Worm (Caenorhabditis elegans) whole organism, late embryonic: ENCODE measurements around the gene npr-40.
"Not testable (repeated sequence)": the region's sequence is repeated elsewhere in the genome, so short reads cannot be mapped to it uniquely, and the experiment has no call there.

Experiments used
- C38D4.7 ChIP-seq: fragments of 200-800 bp; sonication (Bioruptor generic); optimal IDR thresholded peaks from 2 replicates; lab custom pipeline; 2018; ENCODE audit warnings: mild to moderate bottlenecking, missing genetic modification characterization, moderate library complexity, missing compliant biosample characterization
- Y22D7AL.16 ChIP-seq: sonication (generic microtip); optimal IDR thresholded peaks from 2 replicates; lab custom pipeline; 2016; ENCODE audit warnings: missing genetic modification characterization, missing compliant biosample characterization
- ama-1 ChIP-seq: fragments of 150-350 bp; optimal IDR thresholded peaks from 2 replicates; lab custom pipeline; 2014
- ceh-14 ChIP-seq: sonication (generic microtip); optimal IDR thresholded peaks from 2 replicates; lab custom pipeline; 2016; ENCODE audit warnings: missing genotype, missing genetic modification characterization, missing compliant biosample characterization
- ceh-18 ChIP-seq: sonication (generic microtip); optimal IDR thresholded peaks from 2 replicates; lab custom pipeline; 2016; ENCODE audit warnings: missing genetic modification characterization, missing compliant biosample characterization
- ceh-22 ChIP-seq: sonication (generic microtip); optimal IDR thresholded peaks from 2 replicates; lab custom pipeline; 2017; ENCODE audit warnings: missing biosample characterization, missing genetic modification characterization
- ceh-31 ChIP-seq: sonication (generic microtip); optimal IDR thresholded peaks from 2 replicates; lab custom pipeline; 2016; ENCODE audit warnings: missing genetic modification characterization, missing compliant biosample characterization
- ceh-34 ChIP-seq: sonication (generic microtip); optimal IDR thresholded peaks from 2 replicates; lab custom pipeline; 2016; ENCODE audit warnings: mild to moderate bottlenecking, missing genetic modification characterization, missing compliant biosample characterization
- ceh-45 ChIP-seq: fragments of 200-800 bp; sonication (Bioruptor generic); IDR thresholded peaks from 2 replicates; pipeline ENCODE4 v1.3.6; 2022; ENCODE audit warnings: missing genetic modification reagents, missing genetic modification characterization, missing compliant biosample characterization
- ceh-6 ChIP-seq: fragments of 200-800 bp; sonication (Bioruptor generic); optimal IDR thresholded peaks from 2 replicates; lab custom pipeline; 2018; ENCODE audit warnings: mild to moderate bottlenecking, missing genetic modification characterization, missing compliant biosample characterization
- ceh-9 ChIP-seq: sonication (generic microtip); optimal IDR thresholded peaks from 2 replicates; lab custom pipeline; 2016; ENCODE audit warnings: mild to moderate bottlenecking, missing genetic modification characterization, inconsistent platforms, missing compliant biosample characterization
- dmd-4 ChIP-seq: sonication (generic microtip); optimal IDR thresholded peaks from 2 replicates; lab custom pipeline; 2016; ENCODE audit warnings: borderline replicate concordance, missing genetic modification characterization, missing compliant biosample characterization
- gmeb-2 ChIP-seq: sonication (generic microtip); optimal IDR thresholded peaks from 2 replicates; lab custom pipeline; 2016; ENCODE audit warnings: missing genetic modification characterization, inconsistent platforms, missing compliant biosample characterization
- hlh-8 ChIP-seq: sonication (generic microtip); optimal IDR thresholded peaks from 2 replicates; lab custom pipeline; 2016; ENCODE audit warnings: missing genotype, missing genetic modification characterization, missing compliant biosample characterization
- lin-11 ChIP-seq: fragments of 200-800 bp; sonication (Bioruptor generic); optimal IDR thresholded peaks from 2 replicates; lab custom pipeline; 2018; ENCODE audit warnings: mild to moderate bottlenecking, missing genetic modification characterization, missing compliant biosample characterization
- mec-3 ChIP-seq: sonication (generic microtip); optimal IDR thresholded peaks from 2 replicates; lab custom pipeline; 2016; ENCODE audit warnings: borderline replicate concordance, missing genetic modification characterization, missing compliant biosample characterization
- nhr-11 ChIP-seq: fragments of 150-350 bp; optimal IDR thresholded peaks from 2 replicates; lab custom pipeline; 2014; ENCODE audit warnings: missing biosample characterization, missing genetic modification characterization
- npax-4 ChIP-seq: sonication (generic microtip); optimal IDR thresholded peaks from 2 replicates; lab custom pipeline; 2016; ENCODE audit warnings: missing genetic modification characterization, missing compliant biosample characterization
- pat-9 ChIP-seq: fragments of 200-800 bp; sonication (Bioruptor generic); optimal IDR thresholded peaks from 2 replicates; lab custom pipeline; 2018; ENCODE audit warnings: mild to moderate bottlenecking, missing genetic modification characterization, moderate library complexity, missing compliant biosample characterization
- pax-1 ChIP-seq: fragments of 150-350 bp; optimal IDR thresholded peaks from 2 replicates; lab custom pipeline; 2014; ENCODE audit warnings: missing biosample characterization, missing genetic modification characterization
- pros-1 ChIP-seq: fragments of 150-350 bp; optimal IDR thresholded peaks from 2 replicates; lab custom pipeline; 2014; ENCODE audit warnings: missing biosample characterization, missing genetic modification reagents, missing genetic modification characterization
- sdc-2 ChIP-seq: sonication (generic microtip); optimal IDR thresholded peaks from 2 replicates; lab custom pipeline; 2016; ENCODE audit warnings: missing genotype, missing genetic modification characterization, missing compliant biosample characterization
- sox-4 ChIP-seq: sonication (generic microtip); optimal IDR thresholded peaks from 2 replicates; lab custom pipeline; 2017; ENCODE audit warnings: mild to moderate bottlenecking, missing genetic modification characterization, inconsistent platforms, missing compliant biosample characterization
- syd-9 ChIP-seq: sonication (generic microtip); optimal IDR thresholded peaks from 2 replicates; lab custom pipeline; 2016; ENCODE audit warnings: mild to moderate bottlenecking, missing genetic modification characterization, moderate library complexity, missing compliant biosample characterization
- ttx-3 ChIP-seq: sonication (generic microtip); optimal IDR thresholded peaks from 2 replicates; lab custom pipeline; 2016; ENCODE audit warnings: missing genetic modification reagents, missing genetic modification characterization, missing compliant biosample characterization
- unc-42 ChIP-seq: sonication (generic microtip); optimal IDR thresholded peaks from 2 replicates; lab custom pipeline; 2016; ENCODE audit warnings: missing genotype, missing genetic modification characterization, missing compliant biosample characterization
- unc-55 ChIP-seq: sonication (generic microtip); optimal IDR thresholded peaks from 2 replicates; lab custom pipeline; 2017; ENCODE audit warnings: missing biosample characterization, missing genetic modification reagents, missing genetic modification characterization
- ztf-16 ChIP-seq: sonication (generic microtip); optimal IDR thresholded peaks from 2 replicates; lab custom pipeline; 2017; ENCODE audit warnings: missing genetic modification characterization, missing compliant biosample characterization

Gene npr-40

DNA sequence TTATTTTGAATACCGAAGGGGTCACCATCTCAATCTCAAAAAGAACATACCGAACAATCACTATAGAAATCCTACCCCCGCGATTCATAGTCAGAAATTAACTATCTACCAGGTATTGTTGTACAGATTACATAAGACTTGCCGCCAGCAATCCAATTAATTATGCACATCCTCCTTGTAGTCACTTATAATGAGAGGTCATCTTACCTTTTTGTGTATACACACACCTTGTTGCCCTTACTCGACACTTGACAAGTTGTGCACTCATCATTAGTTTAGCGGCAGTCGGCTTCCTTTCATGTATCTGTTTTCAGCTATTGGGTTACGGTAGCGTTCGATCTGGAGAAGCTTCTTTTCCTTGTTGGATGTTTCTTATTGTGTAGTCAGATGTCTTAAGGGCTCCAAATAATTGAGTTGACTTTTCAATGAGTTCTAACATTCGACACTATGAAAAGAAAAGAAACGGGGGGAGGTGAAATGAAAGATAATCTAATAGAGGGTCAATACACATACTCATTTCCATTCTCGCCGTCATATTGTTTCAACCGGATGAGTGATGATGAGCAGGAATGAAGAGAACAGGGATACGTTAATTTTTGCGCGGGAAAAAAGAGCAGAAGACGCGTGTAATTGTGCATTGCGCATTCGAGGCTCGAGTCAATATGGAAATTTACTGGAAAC is 40.9 kb downstream of the npr-40 start:
- TF ChIP-seq ceh-14 (tag; lab: Kevin White, UChicago), result no peak
- TF ChIP-seq unc-42 (tag; lab: Kevin White, UChicago), result peak; percentile 76

DNA sequence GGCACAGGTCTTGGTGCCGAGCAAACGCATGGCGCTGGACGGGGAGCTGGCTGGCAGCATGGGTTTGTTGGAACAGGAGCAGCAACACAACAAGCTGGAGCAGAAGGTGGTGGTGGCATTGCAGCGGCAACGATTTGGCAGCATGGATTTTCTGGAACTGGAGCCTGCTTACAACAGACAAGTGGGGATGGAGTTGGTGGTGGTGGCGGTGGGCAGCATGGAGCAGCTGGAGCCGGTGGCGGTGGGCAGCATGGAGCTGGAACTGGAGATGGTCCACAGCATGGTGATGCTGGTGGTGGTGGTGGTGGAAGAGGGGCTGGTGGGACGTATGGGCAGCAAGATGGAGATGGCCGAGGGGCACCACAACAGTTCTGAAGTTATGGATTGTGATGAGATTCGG is 42.2 kb downstream of the npr-40 start:
- TF ChIP-seq unc-55 (GFP tag; lab: Kevin White, UChicago) (no peak), pros-1 (tag; lab: Kevin White, UChicago) (peak; percentile 1)

DNA sequence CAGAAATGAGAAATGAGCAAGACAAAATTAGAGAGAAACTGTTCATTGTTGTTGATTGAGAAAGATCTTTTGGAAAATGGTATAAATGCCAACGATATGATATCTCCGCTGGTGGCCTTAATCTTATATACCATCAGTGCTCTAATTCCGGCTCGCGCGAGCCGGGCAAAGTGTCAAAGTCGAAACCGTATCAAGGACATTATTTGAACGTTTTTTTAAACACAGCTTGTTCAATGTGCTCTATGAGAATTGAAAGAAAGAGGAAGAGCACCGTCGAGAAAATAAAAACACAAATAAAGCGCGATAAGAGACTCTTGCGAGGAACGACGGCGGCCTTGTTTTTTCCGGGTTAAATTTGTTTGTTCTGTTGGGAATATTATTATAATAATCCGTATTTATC is 42.8 kb downstream of the npr-40 start, which contains the start of gene idpp-3:
TSS of gene idpp-3 (minus strand) at position 101 of the 400 bp plus-strand sequence.
- TF ChIP-seq gmeb-2 (no peak), sdc-2 (no peak), ztf-16 (tag; lab: Kevin White, UChicago) (no peak), ceh-6 (GFP tag; lab: Kevin White, UChicago) (no peak), pax-1 (no peak), Y22D7AL.16 (tag; lab: Kevin White, UChicago) (no peak), nhr-11 (tag; lab: Kevin White, UChicago) (no peak)

DNA sequence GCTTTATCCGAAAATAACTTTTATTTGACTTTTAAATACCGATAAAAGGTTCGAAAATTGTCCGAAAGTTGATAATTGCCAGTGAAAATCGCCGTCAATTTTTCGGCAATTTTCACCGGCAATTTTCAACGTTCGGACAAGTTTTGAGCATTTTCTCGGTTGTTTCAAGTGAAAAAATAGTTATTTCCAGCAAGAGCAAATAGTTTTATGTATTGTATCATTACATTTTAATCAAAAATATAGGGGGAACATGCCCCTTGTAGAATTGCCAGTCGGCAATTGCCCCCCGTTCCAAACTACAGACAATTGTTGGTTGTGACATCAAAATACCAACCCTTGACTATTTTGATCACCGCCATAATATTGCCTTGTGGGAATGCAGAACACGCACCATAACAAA is 43.8 kb downstream of the npr-40 start, which contains the start of gene rgs-10:
TSS of gene rgs-10 (plus strand) at position 301 of the 400 bp plus-strand sequence.
- TF ChIP-seq ama-1 (lab: Kevin White, UChicago) (no peak), ceh-18 (no peak), ceh-22 (tag; lab: Kevin White, UChicago) (no peak), hlh-8 (no peak), mec-3 (no peak), dmd-4 (no peak), ceh-45 (GFP tag; lab: Robert Waterston, UW) (no peak), npax-4 (no peak), ttx-3 (no peak), ceh-31 (tag; lab: Kevin White, UChicago) (no peak), pat-9 (tag; lab: Kevin White, UChicago) (no peak)

DNA sequence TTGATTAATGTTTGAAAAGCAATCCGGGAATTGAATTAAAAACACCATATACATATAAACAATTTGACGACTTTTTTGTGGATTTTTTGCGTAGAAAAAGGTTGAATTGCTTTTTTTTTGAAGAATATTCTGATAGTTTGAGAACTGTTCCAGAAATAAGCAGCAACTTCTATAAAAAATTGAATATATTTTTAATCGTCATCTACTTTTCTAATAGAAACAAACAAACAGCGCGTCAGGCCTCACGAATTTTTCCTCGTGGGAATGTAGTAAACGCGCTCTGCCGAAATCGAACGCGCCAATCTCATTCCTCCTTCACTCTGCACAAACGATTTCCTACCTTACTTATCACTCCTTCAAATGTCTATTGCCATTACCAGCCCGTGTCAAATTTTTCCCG is 45.6 kb downstream of the npr-40 start, which contains the start of gene rgs-11:
TSS of gene rgs-11 (plus strand) at position 301 of the 400 bp plus-strand sequence.
- TF ChIP-seq ceh-6 (GFP tag; lab: Kevin White, UChicago) (no peak), ceh-34 (tag; lab: Kevin White, UChicago) (no peak)

DNA sequence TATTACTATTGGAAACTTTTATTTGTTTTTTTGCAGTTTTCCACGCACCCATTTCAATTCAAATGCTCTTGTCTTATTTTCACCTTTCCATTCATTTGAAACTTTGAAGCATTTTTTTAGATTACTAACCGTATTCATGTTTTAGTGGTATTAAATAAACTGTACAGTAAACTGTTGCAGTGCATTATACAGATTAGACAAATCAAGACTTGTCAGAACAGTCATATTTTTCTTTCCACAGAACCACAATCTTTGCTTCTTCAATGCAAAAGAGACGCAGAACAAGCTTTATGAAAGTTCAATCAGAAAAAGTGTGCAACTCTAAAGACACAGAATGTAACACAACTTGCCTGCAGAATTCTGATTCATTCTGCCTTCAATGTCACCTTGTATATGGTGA is 47.1 kb downstream of the npr-40 start, which contains the start of gene F45B8.5:
TSS of gene F45B8.5 (plus strand) at position 301 of the 400 bp plus-strand sequence.
- no peak for TF ChIP-seq C38D4.7
- no peak for TF ChIP-seq ceh-6 (GFP tag; lab: Kevin White, UChicago)
- no peak for TF ChIP-seq lin-11 (tag; lab: Kevin White, UChicago)
- no peak for TF ChIP-seq ceh-34 (tag; lab: Kevin White, UChicago)
- TF ChIP-seq unc-42 (tag; lab: Kevin White, UChicago), result no peak
- TF ChIP-seq sox-4 (tag; lab: Kevin White, UChicago), result no peak

DNA sequence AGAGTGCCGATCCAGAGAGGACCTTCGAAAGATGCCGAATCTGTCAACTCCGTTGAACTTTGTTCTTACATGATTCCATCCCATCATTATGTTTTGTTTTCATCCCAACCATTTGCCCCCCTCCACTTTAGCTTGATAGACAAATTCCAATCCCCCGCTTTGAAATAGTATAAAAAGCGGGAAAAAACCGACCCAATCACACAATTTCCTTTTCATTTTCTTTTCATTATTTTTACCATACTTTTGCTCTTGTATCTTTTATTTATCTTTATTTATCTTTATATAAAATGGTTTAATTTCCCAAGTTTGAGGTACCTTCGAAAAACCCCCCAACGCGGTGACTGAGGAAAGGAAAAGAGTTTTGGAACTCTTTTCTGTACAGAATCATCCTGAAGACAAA is 47.9 kb downstream of the npr-40 start, which contains the start of gene F20D1.22:
TSS of gene F20D1.22 (plus strand) at position 301 of the 400 bp plus-strand sequence.
- TF ChIP-seq ceh-31, syd-9, ceh-9 (tag; lab: Kevin White, UChicago): not testable (repeated sequence)
- TF ChIP-seq, all 69 proteins: peak for 0; not testable (repeated sequence) for 69
